Worm (Caenorhabditis elegans) whole organism, midembryonic: ENCODE results near the gene lsm-8.

ENCODE experiments used
- klf-2 ChIP-seq: fragments of 200-800 bp; sonication (Bioruptor generic); conservative IDR thresholded peaks from 2 replicates; pipeline ENCODE4 v1.3.6; 2022; ENCODE audit warnings: missing genetic modification reagents, missing genetic modification characterization, missing compliant biosample characterization
- tab-1 ChIP-seq: fragments of 200-800 bp; sonication (Bioruptor generic); IDR thresholded peaks from 2 replicates; pipeline ENCODE4 v1.3.6; 2022; ENCODE audit warnings: missing genetic modification characterization, missing compliant biosample characterization
- ztf-23 ChIP-seq: fragments of 200-800 bp; sonication (Bioruptor generic); IDR thresholded peaks from 2 replicates; pipeline ENCODE4 v1.3.6; 2022; ENCODE audit warnings: missing genetic modification reagents, missing genetic modification characterization, missing compliant biosample characterization

DNA sequence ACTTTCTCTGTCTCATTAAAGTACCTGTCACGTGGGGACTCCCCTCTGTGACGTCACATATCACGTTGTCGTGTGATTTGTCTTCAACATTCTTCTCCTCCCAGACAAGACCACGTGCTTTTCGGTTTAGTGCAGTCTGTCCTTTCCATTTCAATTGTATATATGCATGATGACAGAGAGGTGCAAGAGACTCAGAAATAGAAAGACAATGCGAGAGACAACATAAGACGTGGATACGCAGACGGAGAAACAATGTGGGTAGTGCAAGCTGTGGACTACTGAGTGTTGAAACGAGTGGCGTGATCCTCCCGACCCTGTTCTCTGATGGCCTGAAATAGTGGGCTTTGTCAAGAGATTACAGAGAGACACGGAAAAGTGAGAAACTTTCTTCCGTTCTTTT is 10.4 kb downstream of the lsm-8 start:
- TF ChIP-seq klf-2 = no peak
- TF ChIP-seq tab-1 (GFP tag; lab: Robert Waterston, UW) = no peak
- TF ChIP-seq ztf-23 (GFP tag; lab: Robert Waterston, UW) = no peak; the same call in 1 of the 2 replicates
